Fruit fly (Drosophila melanogaster) whole organism: ENCODE data around the gene CG7182.

Source experiments
- Dll ChIP-seq: fragments of >200 bp; optimal IDR thresholded peaks from 2 replicates; lab custom pipeline; 2017
- EcR ChIP-seq, 2 experiments: fragments of >200 bp; optimal IDR thresholded peaks; 2 replicates each; lab custom pipeline; 2017; ENCODE audit warnings: missing biosample characterization in 2 of 2, missing genetic modification characterization in 2 of 2, missing genetic modification reagents in 2 of 2
- psq ChIP-seq: fragments of >200 bp; optimal IDR thresholded peaks from 2 replicates; lab custom pipeline; 2017

- TF ChIP-seq psq (no peak), EcR (GFP tag; optimal IDR thresholded peaks at IDR 0.05; lab: Kevin White, UChicago) (no peak), Dll (lab: Kevin White, UChicago) (no peak)
These were observed 49.5 kb upstream of the CG7182 start, which contains the start of gene CG7120 for dm6 chr3L:8395630-8396168.
